Worm (Caenorhabditis elegans): ENCODE measurements around the gene wip-1.

wip-1 gene

DNA sequence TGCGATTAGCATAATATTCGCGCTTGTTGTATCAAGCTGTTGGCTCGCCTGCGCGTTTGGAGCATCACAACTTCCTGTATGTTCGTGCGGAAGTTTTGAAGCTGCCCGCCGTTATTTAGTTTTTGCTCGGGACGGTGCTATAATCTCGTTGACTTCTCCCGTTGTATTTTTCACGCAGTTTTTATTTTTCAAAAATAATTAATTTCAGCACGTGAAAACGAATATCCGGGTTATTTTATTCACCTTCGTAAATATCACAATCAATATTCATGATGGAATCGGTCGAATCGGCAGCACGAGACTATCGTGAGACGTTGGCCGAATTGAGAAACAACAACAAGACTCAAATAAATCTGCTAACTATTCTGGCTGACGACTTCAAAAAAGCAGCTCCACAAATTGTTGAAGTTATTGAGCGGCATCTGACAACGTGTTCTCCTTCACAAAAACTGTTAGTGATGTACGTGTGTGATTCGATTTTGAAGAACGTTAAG is 6.7 kb downstream of the wip-1 start (continued):
- no peak for TF ChIP-seq C06A6.2 (GFP tag; conservative IDR thresholded peaks at IDR 0.05)
- TF ChIP-seq lin-35 (GFP tag; optimal IDR thresholded peaks at IDR 0.05) = peak in 1 of 3 experiments; percentile 20
- peak; percentile 37 for TF ChIP-seq mel-28 (tag; optimal IDR thresholded peaks at IDR 0.05; ENCODE audit: borderline replicate concordance)
- peak; percentile 14 for TF ChIP-seq lsl-1 (GFP tag; optimal IDR thresholded peaks at IDR 0.05)
- peak; percentile 2 for TF ChIP-seq pha-4 (tag; optimal IDR thresholded peaks at IDR 0.05)
- TF ChIP-seq him-1 (tag; optimal IDR thresholded peaks at IDR 0.05) = no peak
- TF ChIP-seq F55B11.4 (tag; optimal IDR thresholded peaks at IDR 0.05; ENCODE audit: borderline replicate concordance, insufficient read depth) = no peak
- TF ChIP-seq nfyb-1 (GFP tag; IDR thresholded peaks at IDR 0.05) = 0 out of 2 replicates have a peak, but pooled peaks have one; percentile 65
- no peak for TF ChIP-seq ceh-27 (GFP tag; optimal IDR thresholded peaks at IDR 0.05)
- TF ChIP-seq sptf-2 (GFP tag; optimal IDR thresholded peaks at IDR 0.05) = no peak
- TF ChIP-seq Y53F4B.3 (GFP tag; IDR thresholded peaks at IDR 0.05) = peak; percentile 53; the same call in 1 of the 2 replicates
- peak; percentile 60; the same call in 1 of the 2 replicates for TF ChIP-seq K11D2.4 (GFP tag; IDR thresholded peaks at IDR 0.05)
- no peak for TF ChIP-seq dpff-1 (tag; optimal IDR thresholded peaks at IDR 0.05)
- no peak; the same call in 1 of the 2 replicates for TF ChIP-seq egl-44 (GFP tag; IDR thresholded peaks at IDR 0.05)
- no peak for TF ChIP-seq ztf-6 (GFP tag; IDR thresholded peaks at IDR 0.05)
- TF ChIP-seq ztf-25 (GFP tag; IDR thresholded peaks at IDR 0.05) = no peak
- TF ChIP-seq Y79H2A.3 (GFP tag; conservative IDR thresholded peaks at IDR 0.05) = peak; percentile 67; the same call in 1 of the 2 replicates
- TF ChIP-seq rcor-1 (GFP tag; IDR thresholded peaks at IDR 0.05) = peak; percentile 57
- no peak for TF ChIP-seq ztf-3 (GFP tag; optimal IDR thresholded peaks at IDR 0.05)
- TF ChIP-seq nhr-27 (tag; optimal IDR thresholded peaks at IDR 0.05) = no peak
- peak; percentile 58 for TF ChIP-seq hrde-1 (tag; optimal IDR thresholded peaks at IDR 0.05; ENCODE audit: borderline replicate concordance)
- peak; percentile 64 for TF ChIP-seq F52B5.7 (tag; optimal IDR thresholded peaks at IDR 0.05)
- peak; percentile 55 for TF ChIP-seq D2030.7 (GFP tag; IDR thresholded peaks at IDR 0.05)
- peak; percentile 63 for TF ChIP-seq tbx-9 (tag; optimal IDR thresholded peaks at IDR 0.05; ENCODE audit: borderline replicate concordance)
- TF ChIP-seq pbrm-1 (GFP tag; IDR thresholded peaks at IDR 0.05) = peak; percentile 45; the same call in 1 of the 2 replicates
- no peak for TF ChIP-seq ZK185.1 (tag; optimal IDR thresholded peaks at IDR 0.05; ENCODE audit: poor library complexity, severe bottlenecking)
- no peak for TF ChIP-seq cebp-2 (GFP tag; IDR thresholded peaks at IDR 0.05)
- TF ChIP-seq efl-1 (GFP tag; optimal IDR thresholded peaks at IDR 0.05) = no peak
- TF ChIP-seq hmg-1.2 (GFP tag; IDR thresholded peaks at IDR 0.05) = peak; percentile 27; the same call in 1 of the 2 replicates
- TF ChIP-seq F57C9.4 (tag; optimal IDR thresholded peaks at IDR 0.05) = no peak
- no peak for TF ChIP-seq zfh-2 (GFP tag; conservative IDR thresholded peaks at IDR 0.05)
- TF ChIP-seq tlf-1 (GFP tag; optimal IDR thresholded peaks at IDR 0.05) = peak; percentile 67
- no peak for TF ChIP-seq ztf-18 (tag; optimal IDR thresholded peaks at IDR 0.05)
- TF ChIP-seq rec-8 (tag; optimal IDR thresholded peaks at IDR 0.05) = no peak
- TF ChIP-seq ceh-79 (tag; optimal IDR thresholded peaks at IDR 0.05) = no peak
- no peak for TF ChIP-seq B0019.2 (GFP tag; conservative IDR thresholded peaks at IDR 0.05)
- no peak for TF ChIP-seq mxl-1 (tag; optimal IDR thresholded peaks at IDR 0.05)
- peak; percentile 12; the same call in 1 of the 2 replicates for TF ChIP-seq Y67H2A.10 (GFP tag; conservative IDR thresholded peaks at IDR 0.05)

DNA sequence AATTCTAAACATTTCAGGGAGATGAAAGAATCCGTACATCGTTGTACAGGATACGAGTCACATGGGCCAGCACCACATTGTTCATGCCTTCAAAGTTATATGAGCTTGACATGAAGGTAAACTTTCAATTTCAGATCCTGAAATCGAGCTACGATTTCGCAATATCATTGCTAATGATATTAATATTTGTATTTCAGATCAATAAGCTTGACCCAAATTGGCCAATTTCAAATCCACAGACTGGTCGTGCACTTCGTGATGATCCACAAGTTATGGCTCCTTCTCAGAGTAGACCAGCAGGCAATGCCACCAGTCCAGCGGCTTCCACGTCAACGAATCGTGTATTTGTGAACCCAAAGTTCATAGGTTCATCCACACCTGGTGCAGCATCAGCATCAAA is 7.9 kb downstream of the wip-1 start:
- no peak for TF ChIP-seq D2030.7 (GFP tag; IDR thresholded peaks at IDR 0.05)
- TF ChIP-seq hmg-1.2 (GFP tag; IDR thresholded peaks at IDR 0.05) = no peak
- TF ChIP-seq cebp-1 (GFP tag; IDR thresholded peaks at IDR 0.05) = no peak
- peak; percentile 64 for TF ChIP-seq cebp-1 (tag; optimal IDR thresholded peaks at IDR 0.05)
- no peak for TF ChIP-seq unc-130 (GFP tag; optimal IDR thresholded peaks at IDR 0.05)
- TF ChIP-seq ceh-58 (GFP tag; IDR thresholded peaks at IDR 0.05) = no peak
- TF ChIP-seq ZK185.1 (tag; optimal IDR thresholded peaks at IDR 0.05; ENCODE audit: poor library complexity, severe bottlenecking) = no peak
- no peak for TF ChIP-seq C06A6.2 (GFP tag; conservative IDR thresholded peaks at IDR 0.05)
